Worm (Caenorhabditis elegans) whole organism, L3 larva: Measurements from ENCODE around the gene K10H10.4.

Source experiments
- R02D3.7 ChIP-seq: fragments of 150-350 bp; optimal IDR thresholded peaks from 2 replicates; lab custom pipeline; 2014; ENCODE audit warnings: missing biosample characterization, missing genetic modification characterization
- ceh-16 ChIP-seq: sonication (generic microtip); optimal IDR thresholded peaks from 2 replicates; lab custom pipeline; 2017; ENCODE audit warnings: missing biosample characterization, missing genetic modification characterization
- egl-27 ChIP-seq: sonication (generic microtip); optimal IDR thresholded peaks from 4 replicates; lab custom pipeline; 2017; ENCODE audit warnings: missing biosample characterization, missing genetic modification reagents, missing genetic modification characterization
- elt-1 ChIP-seq: fragments of 150-350 bp; optimal IDR thresholded peaks from 2 replicates; lab custom pipeline; 2014; ENCODE audit warnings: missing biosample characterization, missing genetic modification characterization
- elt-3 ChIP-seq, 3 experiments: fragments of 150-350 bp in 1 of 3; sonication (generic microtip) in 2 of 3; optimal IDR thresholded peaks; 2 replicates in 2 of 3; 4 replicates in 1 of 3; lab custom pipeline; 2014 to 2017; ENCODE audit warnings: missing biosample characterization in 3 of 3, missing genetic modification characterization in 3 of 3
- fos-1 ChIP-seq: fragments of 150-350 bp; optimal IDR thresholded peaks from 2 replicates; lab custom pipeline; 2014; ENCODE audit warnings: missing biosample characterization, missing genetic modification characterization
- lin-15B ChIP-seq: fragments of 150-350 bp; optimal IDR thresholded peaks from 2 replicates; lab custom pipeline; 2014; ENCODE audit warnings: missing biosample characterization, missing genetic modification characterization
- pha-4 ChIP-seq: fragments of 150-350 bp; optimal IDR thresholded peaks from 2 replicates; lab custom pipeline; 2014; ENCODE audit warnings: missing biosample characterization, missing genetic modification reagents, missing genetic modification characterization
- skn-1 ChIP-seq: fragments of 150-350 bp; optimal IDR thresholded peaks from 2 replicates; lab custom pipeline; 2014; ENCODE audit warnings: missing biosample characterization, missing genetic modification characterization
- unc-62 ChIP-seq: fragments of 150-350 bp; sonication (generic microtip); optimal IDR thresholded peaks from 4 replicates; lab custom pipeline; 2014; ENCODE audit warnings: missing biosample characterization, missing genetic modification reagents, missing genetic modification characterization
- zag-1 ChIP-seq: fragments of 150-350 bp; optimal IDR thresholded peaks from 2 replicates; lab custom pipeline; 2014; ENCODE audit warnings: missing biosample characterization, missing genetic modification characterization
- ztf-11 ChIP-seq: fragments of 150-350 bp; optimal IDR thresholded peaks from 2 replicates; lab custom pipeline; 2014; ENCODE audit warnings: missing biosample characterization, missing genetic modification characterization

DNA sequence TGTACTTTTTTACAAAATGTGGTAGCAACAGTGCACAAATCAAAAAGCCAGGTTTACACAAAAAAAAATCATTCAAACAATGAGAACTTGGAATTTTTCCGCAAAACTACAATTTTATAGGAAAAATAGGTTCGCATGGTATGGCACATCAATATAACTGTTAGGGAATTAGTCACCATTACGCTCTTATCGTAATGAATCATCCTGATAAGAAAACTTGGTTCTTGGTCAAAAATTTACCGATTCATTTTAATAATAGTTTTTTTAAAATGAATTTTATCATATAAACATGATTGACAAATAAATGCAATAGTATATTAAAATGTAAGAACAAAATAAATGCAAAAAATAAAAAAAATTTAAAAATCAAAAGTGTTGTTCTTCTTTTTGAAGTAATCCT is 40.3 kb downstream of the K10H10.4 start:
- no peak for TF ChIP-seq pha-4
- TF ChIP-seq fos-1 (tag; lab: Kevin White, UChicago): no peak
- TF ChIP-seq unc-62 (GFP tag; lab: Kevin White, UChicago): no peak
- TF ChIP-seq egl-27 (tag; lab: Kevin White, UChicago): no peak
- no peak for TF ChIP-seq elt-3 (tag; optimal IDR thresholded peaks at IDR 0.05; lab: Kevin White, UChicago)
- TF ChIP-seq ceh-16 (tag; lab: Kevin White, UChicago): no peak
- TF ChIP-seq zag-1: no peak
- no peak for TF ChIP-seq skn-1
- TF ChIP-seq elt-1: no peak
- TF ChIP-seq ztf-11 (tag; lab: Kevin White, UChicago): no peak
- no peak for TF ChIP-seq lin-15B (tag; lab: Kevin White, UChicago)
- TF ChIP-seq R02D3.7 (tag; lab: Kevin White, UChicago): no peak
